Worm (Caenorhabditis elegans) whole organism, late embryonic: ENCODE results near the gene cyp-33C5.

Experiments used
- C38D4.7 ChIP-seq: fragments of 200-800 bp; sonication (Bioruptor generic); optimal IDR thresholded peaks from 2 replicates; lab custom pipeline; 2018; ENCODE audit warnings: mild to moderate bottlenecking, missing genetic modification characterization, moderate library complexity, missing compliant biosample characterization
- K02D7.2 ChIP-seq: sonication (generic microtip); optimal IDR thresholded peaks from 2 replicates; lab custom pipeline; 2017; ENCODE audit warnings: mild to moderate bottlenecking, missing genetic modification characterization, missing compliant biosample characterization
- K09A11.1 ChIP-seq: sonication (generic microtip); optimal IDR thresholded peaks from 2 replicates; lab custom pipeline; 2017; ENCODE audit warnings: antibody characterized with exemption, mild to moderate bottlenecking, missing genetic modification characterization, missing compliant biosample characterization; ENCODE audit not compliant: insufficient read depth
- ahr-1 ChIP-seq: sonication (generic microtip); optimal IDR thresholded peaks from 2 replicates; lab custom pipeline; 2016; ENCODE audit warnings: missing genetic modification characterization, missing compliant biosample characterization
- ama-1 ChIP-seq: fragments of 150-350 bp; optimal IDR thresholded peaks from 2 replicates; lab custom pipeline; 2014
- ceh-14 ChIP-seq: sonication (generic microtip); optimal IDR thresholded peaks from 2 replicates; lab custom pipeline; 2016; ENCODE audit warnings: missing genotype, missing genetic modification characterization, missing compliant biosample characterization
- ceh-2 ChIP-seq: sonication (generic microtip); optimal IDR thresholded peaks from 2 replicates; lab custom pipeline; 2016; ENCODE audit warnings: missing genotype, missing genetic modification characterization, missing compliant biosample characterization
- ceh-22 ChIP-seq: sonication (generic microtip); optimal IDR thresholded peaks from 2 replicates; lab custom pipeline; 2017; ENCODE audit warnings: missing biosample characterization, missing genetic modification characterization
- ceh-24 ChIP-seq: sonication (generic microtip); optimal IDR thresholded peaks from 2 replicates; lab custom pipeline; 2016; ENCODE audit warnings: mild to moderate bottlenecking, missing genetic modification characterization, missing compliant biosample characterization
- ceh-48 ChIP-seq: sonication (generic microtip); optimal IDR thresholded peaks from 2 replicates; lab custom pipeline; 2016; ENCODE audit warnings: missing genetic modification characterization, inconsistent platforms, missing compliant biosample characterization
- ceh-6 ChIP-seq: fragments of 200-800 bp; sonication (Bioruptor generic); optimal IDR thresholded peaks from 2 replicates; lab custom pipeline; 2018; ENCODE audit warnings: mild to moderate bottlenecking, missing genetic modification characterization, missing compliant biosample characterization
- ceh-9 ChIP-seq: sonication (generic microtip); optimal IDR thresholded peaks from 2 replicates; lab custom pipeline; 2016; ENCODE audit warnings: mild to moderate bottlenecking, missing genetic modification characterization, inconsistent platforms, missing compliant biosample characterization
- dmd-4 ChIP-seq: sonication (generic microtip); optimal IDR thresholded peaks from 2 replicates; lab custom pipeline; 2016; ENCODE audit warnings: borderline replicate concordance, missing genetic modification characterization, missing compliant biosample characterization
- dve-1 ChIP-seq: sonication (generic microtip); optimal IDR thresholded peaks from 2 replicates; lab custom pipeline; 2017; ENCODE audit warnings: antibody characterized with exemption, mild to moderate bottlenecking, missing genetic modification characterization, missing compliant biosample characterization
- ets-4 ChIP-seq: sonication (generic microtip); optimal IDR thresholded peaks from 2 replicates; lab custom pipeline; 2016; ENCODE audit warnings: missing genetic modification characterization, missing compliant biosample characterization
- eyg-1 ChIP-seq: sonication (generic microtip); optimal IDR thresholded peaks from 2 replicates; lab custom pipeline; 2016; ENCODE audit warnings: missing genotype, missing genetic modification characterization, missing compliant biosample characterization
- fkh-10 ChIP-seq: fragments of 150-350 bp; optimal IDR thresholded peaks from 2 replicates; lab custom pipeline; 2014; ENCODE audit warnings: missing biosample characterization, missing genetic modification reagents, missing genetic modification characterization
- gmeb-2 ChIP-seq: sonication (generic microtip); optimal IDR thresholded peaks from 2 replicates; lab custom pipeline; 2016; ENCODE audit warnings: missing genetic modification characterization, inconsistent platforms, missing compliant biosample characterization
- hlh-13 ChIP-seq: fragments of 200-800 bp; sonication (Bioruptor generic); optimal IDR thresholded peaks from 2 replicates; lab custom pipeline; 2018; ENCODE audit warnings: mild to moderate bottlenecking, missing genetic modification characterization, missing compliant biosample characterization
- hlh-15 ChIP-seq: sonication (generic microtip); optimal IDR thresholded peaks from 2 replicates; lab custom pipeline; 2016; ENCODE audit warnings: missing genetic modification characterization, missing compliant biosample characterization
- hlh-30 ChIP-seq: sonication (generic microtip); optimal IDR thresholded peaks from 2 replicates; lab custom pipeline; 2017; ENCODE audit warnings: antibody characterized with exemption, missing genetic modification characterization, missing compliant biosample characterization; ENCODE audit not compliant: insufficient read depth
- madf-2 ChIP-seq: sonication (generic microtip); optimal IDR thresholded peaks from 2 replicates; lab custom pipeline; 2017; ENCODE audit warnings: missing genetic modification characterization, missing compliant biosample characterization
- nfya-1 ChIP-seq: sonication (generic microtip); optimal IDR thresholded peaks from 2 replicates; lab custom pipeline; 2017; ENCODE audit warnings: missing genetic modification characterization, mild to moderate bottlenecking, missing compliant biosample characterization, antibody characterized with exemption, moderate library complexity
- nhr-11 ChIP-seq: fragments of 150-350 bp; optimal IDR thresholded peaks from 2 replicates; lab custom pipeline; 2014; ENCODE audit warnings: missing biosample characterization, missing genetic modification characterization
- odd-2 ChIP-seq: sonication (generic microtip); optimal IDR thresholded peaks from 2 replicates; lab custom pipeline; 2017; ENCODE audit warnings: antibody characterized with exemption, mild to moderate bottlenecking, missing genetic modification characterization, missing compliant biosample characterization
- pag-3 ChIP-seq: sonication (generic microtip); optimal IDR thresholded peaks from 2 replicates; lab custom pipeline; 2016; ENCODE audit warnings: missing compliant biosample characterization, missing genetic modification characterization, borderline replicate concordance
- pat-9 ChIP-seq: fragments of 200-800 bp; sonication (Bioruptor generic); optimal IDR thresholded peaks from 2 replicates; lab custom pipeline; 2018; ENCODE audit warnings: mild to moderate bottlenecking, missing genetic modification characterization, moderate library complexity, missing compliant biosample characterization
- pax-1 ChIP-seq: fragments of 150-350 bp; optimal IDR thresholded peaks from 2 replicates; lab custom pipeline; 2014; ENCODE audit warnings: missing biosample characterization, missing genetic modification characterization
- pros-1 ChIP-seq: fragments of 150-350 bp; optimal IDR thresholded peaks from 2 replicates; lab custom pipeline; 2014; ENCODE audit warnings: missing biosample characterization, missing genetic modification reagents, missing genetic modification characterization
- ref-2 ChIP-seq: sonication (generic microtip); optimal IDR thresholded peaks from 2 replicates; lab custom pipeline; 2016; ENCODE audit warnings: missing genetic modification characterization, missing compliant biosample characterization
- rnt-1 ChIP-seq: sonication (generic microtip); optimal IDR thresholded peaks from 2 replicates; lab custom pipeline; 2016; ENCODE audit warnings: missing genetic modification characterization, missing compliant biosample characterization
- sdc-2 ChIP-seq: sonication (generic microtip); optimal IDR thresholded peaks from 2 replicates; lab custom pipeline; 2016; ENCODE audit warnings: missing genotype, missing genetic modification characterization, missing compliant biosample characterization
- tbx-2 ChIP-seq: sonication (generic microtip); optimal IDR thresholded peaks from 2 replicates; lab custom pipeline; 2016; ENCODE audit warnings: missing genetic modification characterization, missing compliant biosample characterization
- tbx-7 ChIP-seq: sonication (generic microtip); optimal IDR thresholded peaks from 2 replicates; lab custom pipeline; 2016; ENCODE audit warnings: missing genotype, missing genetic modification characterization, missing compliant biosample characterization
- unc-3 ChIP-seq, 2 experiments: fragments of 200-800 bp in 1 of 2; sonication (Bioruptor generic) in 1 of 2; sonication (generic microtip) in 1 of 2; conservative IDR thresholded peaks in 1 of 2; optimal IDR thresholded peaks in 1 of 2; 2 replicates each; pipeline versions ENCODE4 v1.3.6 to Lab custom; 2016 to 2022; ENCODE audit warnings: missing compliant biosample characterization in 2 of 2, missing genetic modification characterization in 2 of 2, missing genetic modification reagents in 1 of 2
- unc-42 ChIP-seq: sonication (generic microtip); optimal IDR thresholded peaks from 2 replicates; lab custom pipeline; 2016; ENCODE audit warnings: missing genotype, missing genetic modification characterization, missing compliant biosample characterization
- unc-55 ChIP-seq: sonication (generic microtip); optimal IDR thresholded peaks from 2 replicates; lab custom pipeline; 2017; ENCODE audit warnings: missing biosample characterization, missing genetic modification reagents, missing genetic modification characterization
- unc-86 ChIP-seq: sonication (generic microtip); optimal IDR thresholded peaks from 2 replicates; lab custom pipeline; 2016; ENCODE audit warnings: missing genetic modification characterization, missing compliant biosample characterization
- zip-5 ChIP-seq: sonication (generic microtip); optimal IDR thresholded peaks from 2 replicates; lab custom pipeline; 2016; ENCODE audit warnings: missing genetic modification characterization, missing compliant biosample characterization
- ztf-16 ChIP-seq: sonication (generic microtip); optimal IDR thresholded peaks from 2 replicates; lab custom pipeline; 2017; ENCODE audit warnings: missing genetic modification characterization, missing compliant biosample characterization

cyp-33C5 gene

DNA sequence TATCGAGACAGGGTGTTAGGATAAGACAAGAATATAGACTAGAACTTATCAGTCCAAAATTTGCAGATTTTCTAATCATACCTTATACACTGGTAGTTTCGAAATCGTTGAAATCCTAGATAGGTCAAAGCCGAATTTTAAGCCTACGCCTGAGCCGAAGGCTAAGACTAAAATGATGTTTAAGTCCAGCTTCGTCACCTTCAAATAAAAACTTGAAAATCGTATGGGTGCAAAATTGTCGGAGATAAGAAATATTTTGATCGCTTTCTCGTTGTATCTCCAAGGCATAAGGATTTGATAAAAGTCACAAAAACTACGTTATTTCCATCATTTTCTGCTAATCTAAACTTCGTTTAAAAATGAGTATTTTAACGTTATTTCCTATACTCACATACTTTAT, 15.9 kb downstream of the cyp-33C5 start, which contains the start of gene F41B5.12:
Gene F41B5.12, plus strand, starts transcription at position 301 of the 400 bp plus-strand sequence.
- TF ChIP-seq zip-5 (tag; lab: Kevin White, UChicago), result no peak
- no peak for TF ChIP-seq tbx-7 (tag; lab: Kevin White, UChicago)
- TF ChIP-seq ahr-1, result no peak
- no peak for TF ChIP-seq dve-1
- no peak for TF ChIP-seq eyg-1 (tag; lab: Kevin White, UChicago)
- no peak for TF ChIP-seq pat-9 (tag; lab: Kevin White, UChicago)
- TF ChIP-seq hlh-30 (tag; lab: Kevin White, UChicago), result no peak
- no peak for TF ChIP-seq ceh-2
- TF ChIP-seq C38D4.7, result no peak
- no peak for TF ChIP-seq ceh-48
- no peak for TF ChIP-seq ceh-6 (GFP tag; lab: Kevin White, UChicago)
- TF ChIP-seq unc-55 (GFP tag; lab: Kevin White, UChicago), result no peak
- no peak for TF ChIP-seq ceh-24 (tag; lab: Kevin White, UChicago)
- no peak for TF ChIP-seq sdc-2
- no peak for TF ChIP-seq pax-1 (tag; lab: Kevin White, UChicago)
- no peak for TF ChIP-seq ceh-14 (tag; lab: Kevin White, UChicago)

DNA sequence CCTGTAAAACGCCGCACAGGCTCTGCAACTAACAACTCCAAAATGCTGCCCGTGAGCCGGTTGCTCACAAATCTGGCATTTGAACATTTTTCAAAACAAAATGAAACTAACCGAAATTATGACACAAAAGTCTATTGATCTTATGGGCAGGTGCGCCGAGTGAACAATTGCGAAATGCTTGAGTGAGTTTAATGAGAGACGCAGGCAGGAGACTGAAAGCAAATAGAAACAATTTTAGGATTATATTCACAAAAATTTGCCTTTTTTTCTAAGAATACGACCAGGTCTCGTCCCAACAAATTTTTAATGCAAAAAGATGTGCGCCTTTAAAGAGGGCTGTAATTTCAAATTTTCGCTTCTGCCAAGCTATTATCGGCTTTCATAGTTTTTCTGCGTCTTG, 19.7 kb downstream of the cyp-33C5 start, which contains the start of gene nhr-183:
Gene nhr-183, minus strand, starts transcription at position 180 of the 400 bp plus-strand sequence.
- no peak for TF ChIP-seq ceh-22 (tag; lab: Kevin White, UChicago)
- TF ChIP-seq ztf-16, result no peak
- TF ChIP-seq unc-3 (GFP tag; conservative IDR thresholded peaks at IDR 0.05; lab: Robert Waterston, UW), result no peak
- TF ChIP-seq unc-3 (tag; optimal IDR thresholded peaks at IDR 0.05; lab: Kevin White, UChicago), result no peak
- peak; percentile 69 for TF ChIP-seq pax-1 (tag; lab: Kevin White, UChicago)
- no peak for TF ChIP-seq hlh-13 (GFP tag; lab: Kevin White, UChicago)
- no peak for TF ChIP-seq nfya-1 (tag; lab: Kevin White, UChicago)

ce11 chrV:2264925-2265324, 20.1 kb downstream of the cyp-33C5 start:
- TF ChIP-seq ceh-2 (no peak), unc-86 (no peak), ahr-1 (no peak), ref-2 (tag; lab: Kevin White, UChicago) (no peak), hlh-15 (tag; lab: Kevin White, UChicago) (no peak), tbx-7 (tag; lab: Kevin White, UChicago) (no peak), pag-3 (tag; lab: Kevin White, UChicago) (no peak), ceh-14 (tag; lab: Kevin White, UChicago) (no peak), ceh-9 (tag; lab: Kevin White, UChicago) (no peak)

- TF ChIP-seq ceh-6 (GFP tag; lab: Kevin White, UChicago) (no peak), gmeb-2 (no peak), unc-42 (tag; lab: Kevin White, UChicago) (no peak), unc-86 (no peak), K09A11.1 (tag; lab: Kevin White, UChicago) (no peak), dve-1 (no peak), madf-2 (no peak), odd-2 (tag; lab: Kevin White, UChicago) (no peak)
These were observed 22.2 kb downstream of the cyp-33C5 start, which contains the start of gene nhr-275 for ce11 chrV:2266958-2267357. nhr-275 (minus strand) TSS chrV:2267058.

DNA sequence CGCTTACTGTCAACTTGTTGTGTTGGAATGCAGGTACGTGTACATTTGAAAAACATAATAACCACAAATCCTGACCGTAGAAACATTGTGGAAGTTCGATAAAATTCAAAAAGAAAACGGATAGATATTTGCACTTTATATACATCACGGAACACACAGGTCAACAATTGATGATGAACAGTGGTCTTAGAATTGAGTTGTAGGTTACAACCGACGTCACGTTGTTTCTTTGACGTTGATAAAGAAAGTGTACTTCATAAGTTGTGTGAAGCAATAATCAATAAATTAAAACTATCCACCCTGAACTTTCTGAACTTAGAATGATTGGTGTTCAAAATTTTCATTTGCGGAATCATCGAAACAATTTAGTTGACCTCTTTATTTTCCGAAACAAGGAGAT, 26.9 kb downstream of the cyp-33C5 start, which contains the start of gene Y5H2A.1:
Gene Y5H2A.1, minus strand, starts transcription at position 101 of the 400 bp plus-strand sequence.
- no peak for TF ChIP-seq madf-2
- no peak for TF ChIP-seq ets-4 (tag; lab: Kevin White, UChicago)
- TF ChIP-seq rnt-1 (tag; lab: Kevin White, UChicago), result no peak
- TF ChIP-seq ama-1 (lab: Kevin White, UChicago), result no peak
- no peak for TF ChIP-seq nhr-11 (tag; lab: Kevin White, UChicago)
- TF ChIP-seq K02D7.2 (tag; lab: Kevin White, UChicago), result no peak
- no peak for TF ChIP-seq fkh-10 (GFP tag; lab: Kevin White, UChicago)
- TF ChIP-seq pros-1 (tag; lab: Kevin White, UChicago), result no peak
- TF ChIP-seq tbx-2 (tag; lab: Kevin White, UChicago), result no peak
- TF ChIP-seq ahr-1, result no peak
- no peak for TF ChIP-seq tbx-7 (tag; lab: Kevin White, UChicago)
- no peak for TF ChIP-seq dmd-4 (tag; lab: Kevin White, UChicago)
